Fruit fly (Drosophila melanogaster) whole organism, prepupa: ENCODE measurements around the gene CG18808.

ENCODE experiments used
- Blimp-1 ChIP-seq: fragments of 200-800 bp; sonication (Bioruptor generic); optimal IDR thresholded peaks from 3 replicates; lab custom pipeline; 2017; ENCODE audit warnings: missing biosample characterization, missing genetic modification characterization, mild to moderate bottlenecking, moderate library complexity, missing genetic modification reagents
- CG10631 ChIP-seq: fragments of 200-800 bp; sonication (Bioruptor generic); optimal IDR thresholded peaks from 2 replicates; lab custom pipeline; 2016; ENCODE audit warnings: missing biosample characterization, missing genetic modification characterization
- CG10669 ChIP-seq: fragments of 200-800 bp; sonication (Bioruptor generic); optimal IDR thresholded peaks from 3 replicates; lab custom pipeline; 2018; ENCODE audit warnings: missing biosample characterization, mild to moderate bottlenecking, missing genetic modification characterization, moderate library complexity
- CG11294 ChIP-seq: fragments of 200-800 bp; sonication (Bioruptor generic); IDR thresholded peaks from 2 replicates; pipeline ENCODE4 v1.3.6; 2022; ENCODE audit warnings: missing biosample characterization, missing genetic modification characterization
- CG11902 ChIP-seq: fragments of 200-800 bp; sonication (Bioruptor generic); optimal IDR thresholded peaks from 3 replicates; lab custom pipeline; 2016; ENCODE audit warnings: missing biosample characterization, missing genetic modification characterization
- CG15336 ChIP-seq: fragments of 200-800 bp; sonication (Bioruptor generic); IDR thresholded peaks from 2 replicates; pipeline ENCODE4 v1.3.6; 2022; ENCODE audit warnings: missing biosample characterization, missing genetic modification characterization
- CG1621 ChIP-seq: fragments of 200-800 bp; sonication (Bioruptor generic); optimal IDR thresholded peaks from 3 replicates; lab custom pipeline; 2018; ENCODE audit warnings: missing biosample characterization, mild to moderate bottlenecking, missing genetic modification characterization
- CG16779 ChIP-seq: fragments of 200-800 bp; sonication (Bioruptor generic); optimal IDR thresholded peaks from 3 replicates; lab custom pipeline; 2017; ENCODE audit warnings: missing biosample characterization, mild to moderate bottlenecking, missing genetic modification characterization
- CG31627 ChIP-seq: fragments of 200-800 bp; sonication (Bioruptor generic); optimal IDR thresholded peaks from 3 replicates; lab custom pipeline; 2016; ENCODE audit warnings: missing biosample characterization, missing genetic modification characterization
- CG32006 ChIP-seq: fragments of 200-800 bp; sonication (Bioruptor generic); optimal IDR thresholded peaks from 3 replicates; lab custom pipeline; 2017; ENCODE audit warnings: missing biosample characterization, mild to moderate bottlenecking, missing genetic modification characterization
- CG34406 ChIP-seq: fragments of 200-800 bp; sonication (Bioruptor generic); optimal IDR thresholded peaks from 3 replicates; lab custom pipeline; 2016; ENCODE audit warnings: missing biosample characterization, missing genetic modification characterization
- CG3919 ChIP-seq: fragments of 200-800 bp; sonication (Bioruptor generic); optimal IDR thresholded peaks from 3 replicates; lab custom pipeline; 2016; ENCODE audit warnings: missing biosample characterization, missing genetic modification characterization
- CG6276 ChIP-seq: fragments of 200-800 bp; sonication (Bioruptor generic); optimal IDR thresholded peaks from 2 replicates; lab custom pipeline; 2017; ENCODE audit warnings: missing biosample characterization, mild to moderate bottlenecking, missing genetic modification characterization
- CG6792 ChIP-seq: fragments of 200-800 bp; sonication (Bioruptor generic); optimal IDR thresholded peaks from 3 replicates; lab custom pipeline; 2016; ENCODE audit warnings: missing biosample characterization, missing genetic modification characterization
- CG6808 ChIP-seq: fragments of 200-800 bp; sonication (Bioruptor generic); optimal IDR thresholded peaks from 3 replicates; lab custom pipeline; 2017; ENCODE audit warnings: missing biosample characterization, missing genetic modification characterization, mild to moderate bottlenecking, moderate library complexity, missing genetic modification reagents
- CG6854 ChIP-seq: fragments of 200-800 bp; sonication (Bioruptor generic); optimal IDR thresholded peaks from 2 replicates; lab custom pipeline; 2017; ENCODE audit warnings: missing biosample characterization, mild to moderate bottlenecking, missing genetic modification characterization
- CG7368 ChIP-seq: fragments of 200-800 bp; sonication (Bioruptor generic); optimal IDR thresholded peaks from 3 replicates; lab custom pipeline; 2016; ENCODE audit warnings: missing biosample characterization, missing genetic modification characterization
- CG8119 ChIP-seq: fragments of 200-800 bp; sonication (Bioruptor generic); IDR thresholded peaks from 3 replicates; pipeline ENCODE4 v1.3.6; 2022; ENCODE audit warnings: missing biosample characterization, missing genetic modification characterization
- CG8632 ChIP-seq: fragments of 200-800 bp; sonication (Bioruptor generic); optimal IDR thresholded peaks from 3 replicates; lab custom pipeline; 2016; ENCODE audit warnings: missing biosample characterization, missing genetic modification characterization
- CG9139 ChIP-seq: fragments of 200-800 bp; sonication (Bioruptor generic); optimal IDR thresholded peaks from 3 replicates; lab custom pipeline; 2017; ENCODE audit warnings: missing biosample characterization, mild to moderate bottlenecking, missing genetic modification characterization
- Eip75B ChIP-seq: fragments of 200-800 bp; sonication (Bioruptor generic); optimal IDR thresholded peaks from 3 replicates; lab custom pipeline; 2016; ENCODE audit warnings: missing biosample characterization, missing genetic modification characterization
- Eip78C ChIP-seq: fragments of 200-800 bp; sonication (Bioruptor generic); peaks from one replicate; lab custom pipeline; 2016; ENCODE audit warnings: missing biosample characterization, missing genetic modification characterization
- Eip93F ChIP-seq: fragments of 200-800 bp; sonication (Bioruptor generic); optimal IDR thresholded peaks from 2 replicates; lab custom pipeline; 2016; ENCODE audit warnings: missing biosample characterization, mild to moderate bottlenecking, missing genetic modification characterization
- Ets21C ChIP-seq: fragments of 200-800 bp; sonication (Bioruptor generic); optimal IDR thresholded peaks from 3 replicates; lab custom pipeline; 2016; ENCODE audit warnings: missing biosample characterization, missing genetic modification characterization
- Gug ChIP-seq: fragments of 200-800 bp; sonication (Bioruptor generic); IDR thresholded peaks from 2 replicates; pipeline ENCODE4 v1.3.6; 2022; ENCODE audit warnings: missing biosample characterization, missing genetic modification characterization
- Hr39 ChIP-seq: fragments of 200-800 bp; sonication (Bioruptor generic); optimal IDR thresholded peaks from 2 replicates; lab custom pipeline; 2016; ENCODE audit warnings: missing biosample characterization, missing genetic modification characterization
- Hr4 ChIP-seq: fragments of 200-800 bp; sonication (Bioruptor generic); optimal IDR thresholded peaks from 3 replicates; lab custom pipeline; 2016; ENCODE audit warnings: missing biosample characterization, missing genetic modification characterization
- Lpt ChIP-seq: fragments of 200-800 bp; sonication (Bioruptor generic); optimal IDR thresholded peaks from 3 replicates; lab custom pipeline; 2016; ENCODE audit warnings: missing biosample characterization, missing genetic modification characterization
- Smox ChIP-seq: fragments of 200-800 bp; sonication (Bioruptor generic); optimal IDR thresholded peaks from 3 replicates; lab custom pipeline; 2016; ENCODE audit warnings: missing biosample characterization, missing genetic modification characterization
- Sox102F ChIP-seq: fragments of 200-800 bp; sonication (Bioruptor generic); optimal IDR thresholded peaks from 2 replicates; lab custom pipeline; 2016; ENCODE audit warnings: missing biosample characterization, mild to moderate bottlenecking, missing genetic modification characterization
- Sox14 ChIP-seq: fragments of 200-800 bp; sonication (Bioruptor generic); optimal IDR thresholded peaks from 3 replicates; lab custom pipeline; 2016; ENCODE audit warnings: missing biosample characterization, missing genetic modification characterization
- Sox15 ChIP-seq: fragments of 200-800 bp; sonication (Bioruptor generic); optimal IDR thresholded peaks from 3 replicates; lab custom pipeline; 2016; ENCODE audit warnings: missing biosample characterization, missing genetic modification characterization
- achi ChIP-seq: fragments of 200-800 bp; sonication (Bioruptor generic); optimal IDR thresholded peaks from 3 replicates; lab custom pipeline; 2016; ENCODE audit warnings: missing biosample characterization, missing genetic modification characterization
- acj6 ChIP-seq: fragments of 200-800 bp; sonication (Bioruptor generic); optimal IDR thresholded peaks from 3 replicates; lab custom pipeline; 2016; ENCODE audit warnings: missing biosample characterization, missing genetic modification characterization
- cyc ChIP-seq: fragments of 200-800 bp; sonication (Bioruptor generic); optimal IDR thresholded peaks from 3 replicates; lab custom pipeline; 2016; ENCODE audit warnings: missing biosample characterization, missing genetic modification characterization
- dsx ChIP-seq: fragments of 200-800 bp; optimal IDR thresholded peaks from 3 replicates; lab custom pipeline; 2019; ENCODE audit warnings: missing biosample characterization, mild to moderate bottlenecking, missing genetic modification characterization, moderate library complexity; ENCODE audit not compliant: poor library complexity, severe bottlenecking
- esn ChIP-seq: fragments of 200-800 bp; sonication (Bioruptor generic); optimal IDR thresholded peaks from 2 replicates; lab custom pipeline; 2016; ENCODE audit warnings: missing biosample characterization, mild to moderate bottlenecking, missing genetic modification characterization, moderate library complexity
- fd59A ChIP-seq: fragments of 200-800 bp; sonication (Bioruptor generic); optimal IDR thresholded peaks from 2 replicates; lab custom pipeline; 2017; ENCODE audit warnings: missing biosample characterization, mild to moderate bottlenecking, missing genetic modification characterization, missing genetic modification reagents
- fkh ChIP-seq: fragments of 200-800 bp; sonication (Bioruptor generic); optimal IDR thresholded peaks from 3 replicates; lab custom pipeline; 2017; ENCODE audit warnings: missing biosample characterization, mild to moderate bottlenecking, missing genetic modification characterization, moderate library complexity
- lz ChIP-seq: fragments of 200-800 bp; sonication (Bioruptor generic); optimal IDR thresholded peaks from 3 replicates; lab custom pipeline; 2016; ENCODE audit warnings: missing biosample characterization, missing genetic modification characterization
- pdm3 ChIP-seq: fragments of 200-800 bp; sonication (Bioruptor generic); optimal IDR thresholded peaks from 3 replicates; lab custom pipeline; 2016; ENCODE audit warnings: missing biosample characterization, missing genetic modification characterization
- salr ChIP-seq, 2 experiments: fragments of 200-800 bp; sonication (Bioruptor generic); optimal IDR thresholded peaks; 3 replicates each; lab custom pipeline; 2016 to 2018; ENCODE audit warnings: missing biosample characterization in 2 of 2, missing genetic modification characterization in 2 of 2, mild to moderate bottlenecking in 1 of 2
- spab ChIP-seq: fragments of 200-800 bp; sonication (Bioruptor generic); optimal IDR thresholded peaks from 2 replicates; lab custom pipeline; 2017; ENCODE audit warnings: missing biosample characterization, mild to moderate bottlenecking, missing genetic modification characterization, missing genetic modification reagents
- topi ChIP-seq: fragments of 200-800 bp; sonication (Bioruptor generic); optimal IDR thresholded peaks from 3 replicates; lab custom pipeline; 2016; ENCODE audit warnings: missing biosample characterization, missing genetic modification characterization
- vri ChIP-seq: fragments of 200-800 bp; sonication (Bioruptor generic); optimal IDR thresholded peaks from 3 replicates; lab custom pipeline; 2016; ENCODE audit warnings: missing biosample characterization, mild to moderate bottlenecking, missing genetic modification characterization

Gene CG18808

dm6 chr3L:4835005-4835404 lies 27.8 kb upstream of the CG18808 start (continued):
- TF ChIP-seq Sox102F (GFP tag; lab: Kevin White, UChicago) (no peak), CG6276 (GFP tag; lab: Kevin White, UChicago) (no peak), lz (GFP tag; lab: Kevin White, UChicago) (no peak), fd59A (GFP tag; lab: Kevin White, UChicago) (no peak), esn (GFP tag; lab: Kevin White, UChicago) (no peak), Blimp-1 (no peak), cyc (GFP tag; lab: Kevin White, UChicago) (no peak), CG11902 (GFP tag; lab: Kevin White, UChicago) (no peak), dsx (GFP tag; lab: Kevin White, UChicago) (peak; percentile 9)

- TF ChIP-seq vri (GFP tag; lab: Kevin White, UChicago) (no peak), CG6854 (no peak), esn (GFP tag; lab: Kevin White, UChicago) (no peak), Eip78C (GFP tag; lab: Kevin White, UChicago) (no peak), cyc (GFP tag; lab: Kevin White, UChicago) (no peak), CG8119 (no peak), Hr39 (GFP tag; lab: Kevin White, UChicago) (no peak), Sox102F (GFP tag; lab: Kevin White, UChicago) (no peak), Hr4 (GFP tag; lab: Kevin White, UChicago) (no peak), CG9139 (GFP tag; lab: Kevin White, UChicago) (no peak), Blimp-1 (no peak), CG8632 (no peak), CG34406 (no peak), Smox (GFP tag; lab: Kevin White, UChicago) (no peak), CG7368 (GFP tag; lab: Kevin White, UChicago) (no peak)
Measured at dm6 chr3L:4833491-4833890, 26.3 kb upstream of the CG18808 start, which contains the start of gene CG13708. Gene CG13708 (minus strand): TSS chr3L:4833591.

- TF ChIP-seq CG34406 = no peak
- no peak for TF ChIP-seq fkh (GFP tag; lab: Kevin White, UChicago)
- no peak for TF ChIP-seq Eip93F
- TF ChIP-seq CG11902 (GFP tag; lab: Kevin White, UChicago) = no peak
- TF ChIP-seq CG31627 = peak; percentile 54
- TF ChIP-seq salr (GFP tag; optimal IDR thresholded peaks at IDR 0.05; lab: Kevin White, UChicago) = no peak
- TF ChIP-seq CG6792 (GFP tag; lab: Kevin White, UChicago) = no peak
- no peak for TF ChIP-seq vri (GFP tag; lab: Kevin White, UChicago)
- TF ChIP-seq cyc (GFP tag; lab: Kevin White, UChicago) = peak; percentile 20
- TF ChIP-seq CG3919 (GFP tag; lab: Kevin White, UChicago) = peak; percentile 8
- TF ChIP-seq CG8119 = no peak
- TF ChIP-seq spab (GFP tag; lab: Kevin White, UChicago) = no peak
- peak; percentile 19 for TF ChIP-seq Hr39 (GFP tag; lab: Kevin White, UChicago)
- no peak for TF ChIP-seq CG10631
- TF ChIP-seq CG15336 = peak; percentile 6; the same call in 1 of the 2 replicates
- no peak for TF ChIP-seq CG6808 (GFP tag; lab: Kevin White, UChicago)
- no peak for TF ChIP-seq CG10669 (GFP tag; lab: Kevin White, UChicago)
- no peak for TF ChIP-seq Lpt (GFP tag; lab: Kevin White, UChicago)
- TF ChIP-seq CG11294 (GFP tag; lab: Robert Waterston, UW) = no peak
- no peak for TF ChIP-seq topi (GFP tag; lab: Kevin White, UChicago)
- TF ChIP-seq Sox15 (GFP tag; lab: Kevin White, UChicago) = no peak
- TF ChIP-seq CG32006 = no peak
- TF ChIP-seq CG1621 (tag; lab: Kevin White, UChicago) = no peak
- TF ChIP-seq Sox14 (GFP tag; lab: Kevin White, UChicago) = peak; percentile 43
- TF ChIP-seq Eip78C (GFP tag; lab: Kevin White, UChicago) = peak; percentile 42
- TF ChIP-seq acj6 (GFP tag; lab: Kevin White, UChicago) = no peak
- no peak for TF ChIP-seq CG16779 (tag; lab: Kevin White, UChicago)
- TF ChIP-seq Gug (GFP tag; lab: Robert Waterston, UW) = no peak
- peak; percentile 32 for TF ChIP-seq Eip75B (GFP tag; lab: Kevin White, UChicago)
- TF ChIP-seq lz (GFP tag; lab: Kevin White, UChicago) = peak; percentile 13
- TF ChIP-seq pdm3 = no peak
- peak; percentile 58 for TF ChIP-seq Blimp-1
- TF ChIP-seq achi (GFP tag; lab: Kevin White, UChicago) = no peak
- no peak for TF ChIP-seq Smox (GFP tag; lab: Kevin White, UChicago)
- no peak for TF ChIP-seq Ets21C (GFP tag; lab: Kevin White, UChicago)
- TF ChIP-seq, all 60 proteins: peak for 10
Measured at dm6 chr3L:4825584-4825983, 18.4 kb upstream of the CG18808 start, which contains the start of the genes Dhc64C and LeuRS-m. Gene Dhc64C (minus strand): TSS chr3L:4825687. Gene LeuRS-m (plus strand): TSS chr3L:4825853.
